Fruit fly (Drosophila melanogaster): ENCODE results near the gene Noc1.

Noc1 gene

DNA sequence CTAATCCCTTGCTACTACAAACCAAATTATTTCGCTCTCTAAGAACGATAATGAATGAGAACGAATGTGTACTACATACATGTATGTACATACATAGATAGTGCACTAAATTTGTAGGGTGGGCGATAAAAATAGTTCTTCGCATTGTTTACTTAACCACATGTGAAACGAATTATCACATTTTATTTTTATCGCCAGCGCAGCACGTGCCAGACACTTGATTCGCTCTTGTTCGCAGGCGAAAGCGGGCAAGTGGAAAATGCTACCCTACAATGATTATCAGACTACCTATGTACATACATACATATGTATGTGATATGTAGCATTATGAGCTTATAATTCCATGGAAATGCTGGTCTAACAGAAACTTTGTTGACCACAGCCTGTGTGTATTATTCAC lies 11.2 kb downstream of the Noc1 start (continued):
- TF ChIP-seq CG13296 (GFP tag; optimal IDR thresholded peaks at IDR 0.05) (peak; percentile 9), HLHmδ (GFP tag; optimal IDR thresholded peaks at IDR 0.05) (peak; percentile 28), cwo (GFP tag; optimal IDR thresholded peaks at IDR 0.05) (peak; percentile 98), twi (tag; optimal IDR thresholded peaks at IDR 0.05) (peak; percentile 80), eve (GFP tag; optimal IDR thresholded peaks at IDR 0.05) (peak in 1 of 2 experiments; percentile 26), CG11696 (GFP tag; IDR thresholded peaks at IDR 0.05) (no peak), sc (optimal IDR thresholded peaks at IDR 0.05) (no peak), sc (GFP tag; optimal IDR thresholded peaks at IDR 0.05) (no peak), ranshi (GFP tag; IDR thresholded peaks at IDR 0.05) (no peak), pros (GFP tag; optimal IDR thresholded peaks at IDR 0.05) (peak; percentile 7), fd64A (GFP tag; optimal IDR thresholded peaks at IDR 0.05) (peak; percentile 42), ems (GFP tag; optimal IDR thresholded peaks at IDR 0.05) (no peak), CG15479 (GFP tag; optimal IDR thresholded peaks at IDR 0.05) (peak; percentile 48), slou (GFP tag; optimal IDR thresholded peaks at IDR 0.05) (no peak), dm (GFP tag; optimal IDR thresholded peaks at IDR 0.05) (peak; percentile 29), Pdp1 (GFP tag; optimal IDR thresholded peaks at IDR 0.05) (peak in 1 of 2 experiments; percentile 38), Fer1 (GFP tag; optimal IDR thresholded peaks at IDR 0.05) (peak; percentile 43), CG34422 (GFP tag; IDR thresholded peaks at IDR 0.05) (0 out of 3 replicates have a peak, but pooled peaks have one; percentile 30), mirr (GFP tag; optimal IDR thresholded peaks at IDR 0.05) (peak; percentile 80), kah (GFP tag; optimal IDR thresholded peaks at IDR 0.05) (peak; percentile 84), cg (GFP tag; optimal IDR thresholded peaks at IDR 0.05) (peak; percentile 46), sd (tag; optimal IDR thresholded peaks at IDR 0.05) (peak; percentile 75), CG7987 (GFP tag; optimal IDR thresholded peaks at IDR 0.05) (peak; percentile 35), CG15514 (GFP tag; optimal IDR thresholded peaks at IDR 0.05) (peak; percentile 27)

DNA sequence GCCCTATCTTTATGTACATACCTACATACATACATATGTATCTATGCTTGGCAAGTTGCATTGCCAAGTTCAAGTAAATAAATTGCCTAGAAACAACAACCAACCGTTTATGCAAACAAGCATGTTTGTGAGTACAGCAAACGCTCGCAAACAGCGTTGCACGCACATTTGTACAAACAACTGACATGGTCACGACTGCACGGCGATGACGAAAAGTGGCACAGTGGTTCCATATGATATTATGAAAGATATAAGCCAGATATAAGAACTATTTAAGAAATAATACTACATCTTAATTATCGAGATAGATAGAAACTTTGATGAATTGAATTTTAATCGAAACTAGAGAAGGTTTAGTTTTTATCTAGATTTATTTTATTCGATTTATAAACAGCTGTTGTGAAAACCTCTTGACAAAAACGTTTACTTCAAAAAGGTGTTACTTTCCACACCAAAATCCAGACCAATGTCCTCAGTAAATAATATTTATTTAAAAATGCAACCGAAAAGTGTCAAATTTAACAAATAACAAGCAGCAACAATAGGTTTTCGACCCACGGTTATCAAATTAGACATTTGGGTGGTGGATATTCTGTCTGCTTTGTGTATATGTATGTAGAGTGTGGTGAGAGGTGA lies 15.4 kb downstream of the Noc1 start:
- peak; percentile 71 for TF ChIP-seq mam (GFP tag; optimal IDR thresholded peaks at IDR 0.05)
- TF ChIP-seq wor (GFP tag; IDR thresholded peaks at IDR 0.05): peak; percentile 86
- peak; percentile 51 for TF ChIP-seq ab (GFP tag; optimal IDR thresholded peaks at IDR 0.05)
- TF ChIP-seq zfh1 (GFP tag; IDR thresholded peaks at IDR 0.05): peak; percentile 88
- TF ChIP-seq Bgb (GFP tag; IDR thresholded peaks at IDR 0.05; ENCODE audit: partially characterized antibody): no peak
- peak; percentile 50 for TF ChIP-seq CG8765 (GFP tag; IDR thresholded peaks at IDR 0.05)
- TF ChIP-seq ATbp (GFP tag; optimal IDR thresholded peaks at IDR 0.05): peak; percentile 86
- peak; percentile 74; the same call in 2 of the 3 replicates for TF ChIP-seq sr (GFP tag; IDR thresholded peaks at IDR 0.05)
- peak; percentile 59 for TF ChIP-seq CG32772 (GFP tag; IDR thresholded peaks at IDR 0.05)
- TF ChIP-seq fru (optimal IDR thresholded peaks at IDR 0.05): no peak
- TF ChIP-seq Awh (GFP tag; IDR thresholded peaks at IDR 0.05): peak; percentile 90
- TF ChIP-seq Nf-YB (GFP tag; optimal IDR thresholded peaks at IDR 0.05): peak; percentile 83
- TF ChIP-seq CG5180 (GFP tag; optimal IDR thresholded peaks at IDR 0.05): peak; percentile 86
- TF ChIP-seq Atf6 (GFP tag; IDR thresholded peaks at IDR 0.05): peak; percentile 83; the same call in 1 of the 2 replicates
- peak; percentile 85 for TF ChIP-seq CG6254 (GFP tag; optimal IDR thresholded peaks at IDR 0.05)
- peak; percentile 94; the same call in 1 of the 2 replicates for TF ChIP-seq chm (GFP tag; IDR thresholded peaks at IDR 0.05)
- no peak for TF ChIP-seq exex (tag; optimal IDR thresholded peaks at IDR 0.05)
- peak; percentile 63 for TF ChIP-seq CG7786 (GFP tag; optimal IDR thresholded peaks at IDR 0.05)
- peak; percentile 95 for TF ChIP-seq CG2678 (tag; optimal IDR thresholded peaks at IDR 0.05)
- peak; percentile 59 for TF ChIP-seq Aef1 (GFP tag; IDR thresholded peaks at IDR 0.05)
- peak; percentile 92 for TF ChIP-seq grau (tag; optimal IDR thresholded peaks at IDR 0.05)
- TF ChIP-seq CG30431 (GFP tag; optimal IDR thresholded peaks at IDR 0.05): peak; percentile 87
- peak; percentile 85 for TF ChIP-seq seq (GFP tag; IDR thresholded peaks at IDR 0.05)
- peak; percentile 91 for TF ChIP-seq CG14710 (tag; optimal IDR thresholded peaks at IDR 0.05)
- TF ChIP-seq so (GFP tag; IDR thresholded peaks at IDR 0.05): peak; percentile 91
- peak; percentile 70 for TF ChIP-seq CG17328 (GFP tag; IDR thresholded peaks at IDR 0.05)
- no peak for TF ChIP-seq CG11085 (GFP tag; IDR thresholded peaks at IDR 0.05)
